Worm (Caenorhabditis elegans): Measurements from ENCODE around the gene sptf-2.

DNA sequence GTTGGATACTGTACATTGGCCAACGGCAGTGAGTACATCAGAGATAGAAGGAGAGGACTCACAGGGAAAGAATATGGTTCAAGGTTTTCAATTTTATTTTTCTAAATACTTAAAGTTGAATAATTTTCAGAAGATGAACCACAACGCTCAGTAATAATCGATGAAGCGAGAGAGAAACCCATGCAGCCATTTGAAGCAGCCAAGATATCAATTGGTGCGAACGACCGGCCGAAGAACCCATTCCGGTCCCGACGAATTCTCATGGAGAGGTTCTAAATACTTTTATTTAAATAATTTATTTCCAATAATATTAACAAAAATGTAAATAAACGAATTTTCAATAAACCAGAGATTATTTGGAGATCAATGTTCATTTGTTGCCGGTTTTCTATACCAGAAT is 25.1 kb upstream of the sptf-2 start, which contains the start of gene pigg-1:
- TF ChIP-seq lin-35 (GFP tag; optimal IDR thresholded peaks at IDR 0.05) (no peak), snu-23 (GFP tag; optimal IDR thresholded peaks at IDR 0.05) (no peak), fkh-10 (GFP tag; optimal IDR thresholded peaks at IDR 0.05) (no peak), lin-13 (GFP tag; optimal IDR thresholded peaks at IDR 0.05) (no peak), nhr-28 (tag; optimal IDR thresholded peaks at IDR 0.05) (no peak), nhr-77 (tag; optimal IDR thresholded peaks at IDR 0.05) (no peak), aly-2 (tag; optimal IDR thresholded peaks at IDR 0.05) (no peak), aha-1 (tag; optimal IDR thresholded peaks at IDR 0.05) (no peak), dpl-1 (GFP tag; optimal IDR thresholded peaks at IDR 0.05) (no peak), nhr-12 (tag; optimal IDR thresholded peaks at IDR 0.05) (no peak), ztf-11 (tag; optimal IDR thresholded peaks at IDR 0.05) (no peak), ceh-90 (tag; optimal IDR thresholded peaks at IDR 0.05) (no peak), ceh-63 (GFP tag; optimal IDR thresholded peaks at IDR 0.05) (no peak), snpc-4 (tag; optimal IDR thresholded peaks at IDR 0.05) (no peak)

Data from whole organism, L1 larva.